Worm (Caenorhabditis elegans): ENCODE results near the gene F54C8.7.

The F54C8.7 gene

ce11 chrIII:9449831-9450230, 4.0 kb downstream of the F54C8.7 start, which contains the start of gene F54C8.6:
Gene F54C8.6 (minus strand): TSS chrIII:9449931.
- no peak for TF ChIP-seq ceh-63 (GFP tag; optimal IDR thresholded peaks at IDR 0.05)
- TF ChIP-seq lin-35 (GFP tag; optimal IDR thresholded peaks at IDR 0.05): no peak

- peak; percentile 60 for TF ChIP-seq snpc-4 (tag; optimal IDR thresholded peaks at IDR 0.05)
Observed at ce11 chrIII:9449351-9449750, 4.5 kb downstream of the F54C8.7 start.

ce11 chrIII:9443417-9444027, 10.3 kb downstream of the F54C8.7 start, which contains the start of gene pir-2:
Gene pir-2 (minus strand): TSS chrIII:9443634.
- peak; percentile 50 for TF ChIP-seq lir-3 (tag; optimal IDR thresholded peaks at IDR 0.05; ENCODE audit: poor library complexity)
- TF ChIP-seq nhr-47 (tag; optimal IDR thresholded peaks at IDR 0.05): peak; percentile 88
- TF ChIP-seq ets-5 (GFP tag; IDR thresholded peaks at IDR 0.05): no peak
- no peak for TF ChIP-seq nhr-76 (tag; optimal IDR thresholded peaks at IDR 0.05)
- TF ChIP-seq mef-2 (tag; optimal IDR thresholded peaks at IDR 0.05): peak; percentile 30
- TF ChIP-seq mab-9 (GFP tag; IDR thresholded peaks at IDR 0.05): 0 out of 2 replicates have a peak, but pooled peaks have one; percentile 56
- TF ChIP-seq nhr-20 (tag; optimal IDR thresholded peaks at IDR 0.05): peak; percentile 82
- TF ChIP-seq xbp-1 (tag; optimal IDR thresholded peaks at IDR 0.05): peak; percentile 79
- peak; percentile 75 for TF ChIP-seq nhr-77 (tag; optimal IDR thresholded peaks at IDR 0.05)
- peak; percentile 68 for TF ChIP-seq F16B12.6 (tag; optimal IDR thresholded peaks at IDR 0.05)
- no peak for TF ChIP-seq hpl-2 (GFP tag; optimal IDR thresholded peaks at IDR 0.05)
- TF ChIP-seq pag-3 (tag; optimal IDR thresholded peaks at IDR 0.05; ENCODE audit: borderline replicate concordance, insufficient read depth): no peak
- no peak for TF ChIP-seq ama-1 (optimal IDR thresholded peaks at IDR 0.05)
- TF ChIP-seq Y116A8C.19 (tag; optimal IDR thresholded peaks at IDR 0.05; ENCODE audit: borderline replicate concordance): no peak
- peak; percentile 97 for TF ChIP-seq lin-35 (GFP tag; optimal IDR thresholded peaks at IDR 0.05)
- peak; percentile 41 for TF ChIP-seq nhr-237 (tag; optimal IDR thresholded peaks at IDR 0.05)
- TF ChIP-seq vab-15 (tag; optimal IDR thresholded peaks at IDR 0.05): no peak
- TF ChIP-seq hlh-17 (GFP tag; optimal IDR thresholded peaks at IDR 0.05; ENCODE audit: borderline replicate concordance): no peak
- peak; percentile 11 for TF ChIP-seq elt-2 (tag; optimal IDR thresholded peaks at IDR 0.05)
- peak; percentile 64; the same call in 1 of the 2 replicates for TF ChIP-seq ceh-88 (GFP tag; IDR thresholded peaks at IDR 0.05)
- peak in 1 of 6 experiments; percentile 43 for TF ChIP-seq elt-3 (tag; optimal IDR thresholded peaks at IDR 0.05)
- TF ChIP-seq ceh-90 (tag; optimal IDR thresholded peaks at IDR 0.05): no peak
- peak; percentile 48 for TF ChIP-seq zip-4 (GFP tag; optimal IDR thresholded peaks at IDR 0.05)
- no peak for TF ChIP-seq pax-3 (tag; optimal IDR thresholded peaks at IDR 0.05)
- peak; percentile 85 for TF ChIP-seq ztf-4 (tag; optimal IDR thresholded peaks at IDR 0.05)
- peak; percentile 65 for TF ChIP-seq fkh-10 (GFP tag; optimal IDR thresholded peaks at IDR 0.05)
- TF ChIP-seq alr-1 (tag; optimal IDR thresholded peaks at IDR 0.05; ENCODE audit: borderline replicate concordance): no peak
- TF ChIP-seq nhr-84 (tag; optimal IDR thresholded peaks at IDR 0.05): no peak
- peak; percentile 21 for TF ChIP-seq sup-37 (GFP tag; optimal IDR thresholded peaks at IDR 0.05)
- peak; percentile 83 for TF ChIP-seq fos-1 (tag; optimal IDR thresholded peaks at IDR 0.05)
- TF ChIP-seq tlp-1 (tag; optimal IDR thresholded peaks at IDR 0.05): no peak
- TF ChIP-seq efl-3 (GFP tag; optimal IDR thresholded peaks at IDR 0.05): no peak
- peak; percentile 84 for TF ChIP-seq C16A3.4 (tag; optimal IDR thresholded peaks at IDR 0.05)
- peak; percentile 92 to 96 for TF ChIP-seq lsy-2 (tag; optimal IDR thresholded peaks at IDR 0.05)
- peak; percentile 50 for TF ChIP-seq blmp-1 (tag; optimal IDR thresholded peaks at IDR 0.05)
- no peak for TF ChIP-seq fkh-4 (tag; optimal IDR thresholded peaks at IDR 0.05; ENCODE audit: borderline replicate concordance)
- TF ChIP-seq nhr-11 (tag; optimal IDR thresholded peaks at IDR 0.05): peak; percentile 25
- no peak for TF ChIP-seq nhr-28 (tag; optimal IDR thresholded peaks at IDR 0.05)
- TF ChIP-seq unc-130 (tag; optimal IDR thresholded peaks at IDR 0.05): peak; percentile 68
- peak; percentile 85 for TF ChIP-seq unc-86 (tag; optimal IDR thresholded peaks at IDR 0.05)
- TF ChIP-seq irx-1 (tag; optimal IDR thresholded peaks at IDR 0.05): peak; percentile 56
- TF ChIP-seq ceh-82 (tag; optimal IDR thresholded peaks at IDR 0.05): peak; percentile 58 to 91 (median 81)
- TF ChIP-seq lin-15B (tag; optimal IDR thresholded peaks at IDR 0.05): peak; percentile 76
- TF ChIP-seq nhr-12 (tag; optimal IDR thresholded peaks at IDR 0.05): no peak
- TF ChIP-seq lin-14 (GFP tag; optimal IDR thresholded peaks at IDR 0.05): peak; percentile 88
- TF ChIP-seq sox-4 (tag; optimal IDR thresholded peaks at IDR 0.05): no peak
